Worm (Caenorhabditis elegans): ENCODE measurements around the gene nhr-288.

- no peak for TF ChIP-seq aly-1 (tag; optimal IDR thresholded peaks at IDR 0.05)
- no peak for TF ChIP-seq ceh-13 (GFP tag; optimal IDR thresholded peaks at IDR 0.05)
Measured at ce11 chrV:18412887-18413286, 30.4 kb upstream of the nhr-288 start, which contains the start of gene ZK262.2.
